Worm (Caenorhabditis elegans) whole organism, young adult: Measurements from ENCODE around the gene sru-30.

Experiments
- B0035.1 ChIP-seq: sonication (generic microtip); optimal IDR thresholded peaks from 2 replicates; lab custom pipeline; 2016; ENCODE audit warnings: missing genetic modification characterization, mild to moderate bottlenecking, missing compliant biosample characterization, missing genotype, missing genetic modification reagents
- F22D6.2 ChIP-seq: sonication (generic microtip); optimal IDR thresholded peaks from 2 replicates; lab custom pipeline; 2016; ENCODE audit warnings: mild to moderate bottlenecking, missing genetic modification characterization, missing compliant biosample characterization
- Y56A3A.18 ChIP-seq: fragments of 200-800 bp; sonication (Bioruptor generic); IDR thresholded peaks from 2 replicates; pipeline ENCODE4 v1.3.6; 2022; ENCODE audit warnings: missing genetic modification reagents, missing genetic modification characterization, missing compliant biosample characterization
- Y95B8A.8 ChIP-seq: fragments of 200-800 bp; sonication (Bioruptor generic); IDR thresholded peaks from 2 replicates; pipeline ENCODE4 v1.3.6; 2022; ENCODE audit warnings: missing genetic modification reagents, missing genetic modification characterization, missing compliant biosample characterization
- akir-1 ChIP-seq: fragments of 200-800 bp; sonication (Bioruptor generic); optimal IDR thresholded peaks from 2 replicates; lab custom pipeline; 2018; ENCODE audit warnings: mild to moderate bottlenecking, missing genetic modification characterization, moderate library complexity, missing compliant biosample characterization
- athp-1 ChIP-seq: sonication (generic microtip); optimal IDR thresholded peaks from 2 replicates; lab custom pipeline; 2017; ENCODE audit warnings: mild to moderate bottlenecking, missing genetic modification characterization, missing compliant biosample characterization
- attf-5 ChIP-seq: fragments of 200-800 bp; sonication (Bioruptor generic); optimal IDR thresholded peaks from 2 replicates; lab custom pipeline; 2018; ENCODE audit warnings: mild to moderate bottlenecking, missing genetic modification characterization, missing compliant biosample characterization
- bed-1 ChIP-seq: fragments of 200-800 bp; sonication (Bioruptor generic); IDR thresholded peaks from 2 replicates; pipeline ENCODE4 v1.3.6; 2022; ENCODE audit warnings: missing genetic modification reagents, missing genetic modification characterization, missing compliant biosample characterization
- bed-2 ChIP-seq: fragments of 200-800 bp; sonication (Bioruptor generic); IDR thresholded peaks from 2 replicates; pipeline ENCODE4 v1.3.6; 2022; ENCODE audit warnings: missing genetic modification reagents, missing genetic modification characterization, missing compliant biosample characterization
- ccch-3 ChIP-seq: fragments of 200-800 bp; sonication (Bioruptor generic); optimal IDR thresholded peaks from 2 replicates; lab custom pipeline; 2018; ENCODE audit warnings: mild to moderate bottlenecking, missing genetic modification characterization, missing compliant biosample characterization
- ceh-100 ChIP-seq: fragments of 200-800 bp; sonication (Bioruptor generic); IDR thresholded peaks from 2 replicates; pipeline ENCODE4 v1.3.6; 2022; ENCODE audit warnings: missing genetic modification reagents, missing genetic modification characterization, missing compliant biosample characterization
- ceh-58 ChIP-seq: fragments of 200-800 bp; sonication (Bioruptor generic); IDR thresholded peaks from 2 replicates; pipeline ENCODE4 v1.3.6; 2022; ENCODE audit warnings: missing genetic modification characterization, missing compliant biosample characterization
- efl-1 ChIP-seq: fragments of 150-350 bp; optimal IDR thresholded peaks from 2 replicates; lab custom pipeline; 2014; ENCODE audit warnings: missing biosample characterization, missing genetic modification reagents, missing genetic modification characterization
- hlh-26 ChIP-seq: fragments of 200-800 bp; sonication (Bioruptor generic); conservative IDR thresholded peaks from 2 replicates; pipeline ENCODE4 v1.3.6; 2022; ENCODE audit warnings: missing genetic modification reagents, missing genetic modification characterization, missing compliant biosample characterization
- hmg-1.2 ChIP-seq: fragments of 200-800 bp; sonication (Bioruptor generic); IDR thresholded peaks from 2 replicates; pipeline ENCODE4 v1.3.6; 2022; ENCODE audit warnings: missing genetic modification reagents, missing genetic modification characterization, missing compliant biosample characterization
- hmg-20 ChIP-seq: fragments of 200-800 bp; sonication (Bioruptor generic); IDR thresholded peaks from 2 replicates; pipeline ENCODE4 v1.3.6; 2022; ENCODE audit warnings: missing genetic modification reagents, missing genetic modification characterization, missing compliant biosample characterization
- hrde-1 ChIP-seq: sonication (generic microtip); optimal IDR thresholded peaks from 2 replicates; lab custom pipeline; 2016; ENCODE audit warnings: missing genetic modification characterization, mild to moderate bottlenecking, missing compliant biosample characterization, moderate library complexity, missing genotype, missing genetic modification reagents, borderline replicate concordance
- hsf-1 ChIP-seq: fragments of 200-800 bp; sonication (Bioruptor generic); IDR thresholded peaks from 2 replicates; pipeline ENCODE4 v1.3.6; 2022; ENCODE audit warnings: missing genetic modification reagents, missing genetic modification characterization, missing compliant biosample characterization
- lag-1 ChIP-seq: fragments of 200-800 bp; sonication (Bioruptor generic); IDR thresholded peaks from 2 replicates; pipeline ENCODE4 v1.3.6; 2022; ENCODE audit warnings: missing genetic modification reagents, missing genetic modification characterization, missing compliant biosample characterization
- let-526 ChIP-seq: fragments of 200-800 bp; sonication (Bioruptor generic); IDR thresholded peaks from 2 replicates; pipeline ENCODE4 v1.3.6; 2022; ENCODE audit warnings: missing genetic modification reagents, missing genetic modification characterization, missing compliant biosample characterization
- let-607 ChIP-seq, 2 experiments: fragments of 200-800 bp in 1 of 2; sonication (Bioruptor generic) in 1 of 2; sonication (generic microtip) in 1 of 2; optimal IDR thresholded peaks; 2 replicates each; lab custom pipeline; 2016 to 2018; ENCODE audit warnings: mild to moderate bottlenecking in 2 of 2, missing compliant biosample characterization in 2 of 2, missing genetic modification characterization in 2 of 2, moderate library complexity in 2 of 2, missing genotype in 1 of 2
- lin-26 ChIP-seq: fragments of 200-800 bp; sonication (Bioruptor generic); IDR thresholded peaks from 2 replicates; pipeline ENCODE4 v1.3.6; 2022; ENCODE audit warnings: missing genetic modification reagents, missing genetic modification characterization, missing compliant biosample characterization
- madf-3 ChIP-seq: fragments of 200-800 bp; sonication (Bioruptor generic); IDR thresholded peaks from 2 replicates; pipeline ENCODE4 v1.3.6; 2022; ENCODE audit warnings: missing genetic modification reagents, missing genetic modification characterization, missing compliant biosample characterization
- madf-6 ChIP-seq: fragments of 200-800 bp; sonication (Bioruptor generic); IDR thresholded peaks from 2 replicates; pipeline ENCODE4 v1.3.6; 2022; ENCODE audit warnings: missing genetic modification reagents, missing genetic modification characterization, missing compliant biosample characterization
- madf-8 ChIP-seq: fragments of 200-800 bp; sonication (Bioruptor generic); conservative IDR thresholded peaks from 2 replicates; pipeline ENCODE4 v1.3.6; 2022; ENCODE audit warnings: missing genetic modification reagents, missing genetic modification characterization, missing compliant biosample characterization
- mel-28 ChIP-seq: sonication (generic microtip); optimal IDR thresholded peaks from 2 replicates; lab custom pipeline; 2016; ENCODE audit warnings: borderline replicate concordance, mild to moderate bottlenecking, missing genetic modification characterization, missing compliant biosample characterization
- nhr-120 ChIP-seq: fragments of 200-800 bp; sonication (Bioruptor generic); IDR thresholded peaks from 2 replicates; pipeline ENCODE4 v1.3.6; 2022; ENCODE audit warnings: missing genetic modification characterization, missing compliant biosample characterization
- nhr-80 ChIP-seq: sonication (generic microtip); optimal IDR thresholded peaks from 2 replicates; lab custom pipeline; 2016; ENCODE audit warnings: missing genetic modification characterization, missing compliant biosample characterization
- nhr-90 ChIP-seq: sonication (generic microtip); optimal IDR thresholded peaks from 2 replicates; lab custom pipeline; 2016; ENCODE audit warnings: missing genotype, mild to moderate bottlenecking, missing genetic modification characterization, missing compliant biosample characterization
- repo-1 ChIP-seq: sonication (generic microtip); optimal IDR thresholded peaks from 2 replicates; lab custom pipeline; 2017; ENCODE audit warnings: mild to moderate bottlenecking, missing genetic modification characterization, missing compliant biosample characterization
- snpc-1.3 ChIP-seq: sonication (generic microtip); optimal IDR thresholded peaks from 2 replicates; lab custom pipeline; 2017; ENCODE audit warnings: missing genetic modification characterization, mild to moderate bottlenecking, missing compliant biosample characterization, antibody characterized with exemption, moderate library complexity, missing genotype, missing genetic modification reagents; ENCODE audit not compliant: insufficient read depth
- unc-62 ChIP-seq: fragments of 150-350 bp; optimal IDR thresholded peaks from 2 replicates; lab custom pipeline; 2014; ENCODE audit warnings: missing biosample characterization, missing genetic modification reagents, missing genetic modification characterization
- zfh-2 ChIP-seq: fragments of 200-800 bp; sonication (Bioruptor generic); conservative IDR thresholded peaks from 2 replicates; pipeline ENCODE4 v1.3.6; 2022; ENCODE audit warnings: missing genetic modification reagents, missing genetic modification characterization, missing compliant biosample characterization
- ztf-28 ChIP-seq: fragments of 200-800 bp; sonication (Bioruptor generic); IDR thresholded peaks from 2 replicates; pipeline ENCODE4 v1.3.6; 2022; ENCODE audit warnings: missing genetic modification reagents, missing genetic modification characterization, missing compliant biosample characterization

Gene sru-30

ce11 chrV:9855920-9856852 is 42.6 kb downstream of the sru-30 start (continued):
- TF ChIP-seq athp-1 (tag; lab: Kevin White, UChicago) (no peak), madf-8 (no peak), nhr-120 (GFP tag; lab: Robert Waterston, UW) (no peak), ztf-28 (no peak), ceh-100 (GFP tag; lab: Robert Waterston, UW) (no peak), B0035.1 (tag; lab: Kevin White, UChicago) (no peak), lag-1 (GFP tag; lab: Robert Waterston, UW) (no peak), hmg-1.2 (GFP tag; lab: Robert Waterston, UW) (peak; percentile 76; the same call in 1 of the 2 replicates), efl-1 (GFP tag; lab: Kevin White, UChicago) (peak; percentile 9), nhr-80 (peak; percentile 14), akir-1 (GFP tag; lab: Kevin White, UChicago) (no peak), madf-3 (GFP tag; lab: Robert Waterston, UW) (no peak), madf-6 (GFP tag; lab: Robert Waterston, UW) (no peak), ceh-58 (GFP tag; lab: Robert Waterston, UW) (no peak), zfh-2 (GFP tag; lab: Robert Waterston, UW) (0 out of 2 replicates have a peak, but pooled peaks have one; percentile 16), hsf-1 (GFP tag; lab: Robert Waterston, UW) (no peak), ccch-3 (no peak), F22D6.2 (no peak), mel-28 (tag; lab: Kevin White, UChicago) (no peak), bed-1 (GFP tag; lab: Robert Waterston, UW) (no peak), attf-5 (GFP tag; lab: Kevin White, UChicago) (peak; percentile 50)

- no peak for TF ChIP-seq snpc-1.3 (tag; lab: Kevin White, UChicago)
- TF ChIP-seq hlh-26 (GFP tag; lab: Robert Waterston, UW): no peak
- no peak for TF ChIP-seq let-607 (tag; optimal IDR thresholded peaks at IDR 0.05; lab: Kevin White, UChicago)
- TF ChIP-seq bed-2: no peak
- TF ChIP-seq hmg-20 (GFP tag; lab: Robert Waterston, UW): no peak
- no peak for TF ChIP-seq nhr-90 (tag; lab: Kevin White, UChicago)
- TF ChIP-seq let-526 (GFP tag; lab: Robert Waterston, UW): no peak
- TF ChIP-seq unc-62 (GFP tag; lab: Kevin White, UChicago): no peak
- TF ChIP-seq Y95B8A.8: no peak
- TF ChIP-seq lin-26 (GFP tag; lab: Robert Waterston, UW): no peak
- no peak for TF ChIP-seq hrde-1
- TF ChIP-seq Y56A3A.18 (GFP tag; lab: Robert Waterston, UW): no peak
- TF ChIP-seq repo-1 (tag; lab: Kevin White, UChicago): no peak
- TF ChIP-seq, all 124 proteins: peak for 0
Observed at ce11 chrV:9856978-9857377, 43.4 kb downstream of the sru-30 start.

ce11 chrV:9859863-9860262 is 46.2 kb downstream of the sru-30 start, which contains the start of gene lsy-12:
Gene lsy-12, minus strand, starts transcription at chrV:9859963.
- no peak for TF ChIP-seq zfh-2 (GFP tag; lab: Robert Waterston, UW)
- TF ChIP-seq F22D6.2: no peak
